Fruit fly (Drosophila melanogaster) whole organism, wandering third instar larva: Measurements from ENCODE around the gene Bx.

Experiments
- Abd-B ChIP-seq: fragments of >200 bp; optimal IDR thresholded peaks from 2 replicates; lab custom pipeline; 2017; ENCODE audit warnings: missing biosample characterization, missing genetic modification characterization
- CG32264 ChIP-seq: fragments of 200-800 bp; sonication (Bioruptor generic); optimal IDR thresholded peaks from 2 replicates; lab custom pipeline; 2016; ENCODE audit warnings: missing biosample characterization, missing genetic modification characterization
- CG9705 ChIP-seq: fragments of 200-800 bp; sonication (Bioruptor generic); optimal IDR thresholded peaks from 2 replicates; lab custom pipeline; 2018; ENCODE audit warnings: missing biosample characterization, mild to moderate bottlenecking, missing genetic modification characterization
- CrebA ChIP-seq: fragments of 200-800 bp; sonication (Bioruptor generic); optimal IDR thresholded peaks from 2 replicates; lab custom pipeline; 2016; ENCODE audit warnings: missing biosample characterization, mild to moderate bottlenecking, missing genetic modification characterization, borderline replicate concordance
- Dfd ChIP-seq: fragments of >200 bp; optimal IDR thresholded peaks from 2 replicates; lab custom pipeline; 2017; ENCODE audit warnings: missing biosample characterization, missing genetic modification characterization
- Dif ChIP-seq: fragments of 200-275, 200-300 bp; sonication (Bioruptor generic); optimal IDR thresholded peaks from 2 replicates; lab custom pipeline; 2018; ENCODE audit warnings: missing biosample characterization, missing genetic modification characterization; ENCODE audit not compliant: partially characterized antibody
- GATAd ChIP-seq: sonication (Bioruptor generic); optimal IDR thresholded peaks from 2 replicates; lab custom pipeline; 2016; ENCODE audit warnings: missing biosample characterization, missing genetic modification characterization
- HLH106 ChIP-seq: fragments of 200-800 bp; optimal IDR thresholded peaks from 3 replicates; lab custom pipeline; 2019; ENCODE audit warnings: missing biosample characterization, mild to moderate bottlenecking, missing genetic modification characterization, moderate library complexity
- Hnf4 ChIP-seq: fragments of 200-800 bp; sonication (Bioruptor generic); optimal IDR thresholded peaks from 2 replicates; lab custom pipeline; 2016; ENCODE audit warnings: missing biosample characterization, mild to moderate bottlenecking, missing genetic modification characterization
- Hr78 ChIP-seq: fragments of >200 bp; optimal IDR thresholded peaks from 2 replicates; lab custom pipeline; 2017; ENCODE audit warnings: missing biosample characterization, missing genetic modification characterization
- Hr83 ChIP-seq: fragments of 200-300 bp; sonication (Bioruptor generic); optimal IDR thresholded peaks from 2 replicates; lab custom pipeline; 2016; ENCODE audit warnings: missing biosample characterization, mild to moderate bottlenecking, missing genetic modification characterization, moderate library complexity; ENCODE audit not compliant: poor library complexity, severe bottlenecking
- Jra ChIP-seq: sonication (Bioruptor generic); optimal IDR thresholded peaks from 2 replicates; lab custom pipeline; 2016; ENCODE audit warnings: missing biosample characterization, missing genetic modification characterization
- Mio ChIP-seq: sonication (Bioruptor generic); optimal IDR thresholded peaks from 2 replicates; lab custom pipeline; 2016; ENCODE audit warnings: missing biosample characterization, missing genetic modification characterization
- Myc ChIP-seq: fragments of >200 bp; optimal IDR thresholded peaks from 2 replicates; lab custom pipeline; 2017
- N ChIP-seq: fragments of >200 bp; optimal IDR thresholded peaks from 2 replicates; lab custom pipeline; 2018; ENCODE audit warnings: missing biosample characterization, missing external identifiers, missing genetic modification characterization
- OdsH ChIP-seq: fragments of 200-800 bp; sonication (Bioruptor generic); optimal IDR thresholded peaks from 2 replicates; lab custom pipeline; 2016; ENCODE audit warnings: missing biosample characterization, mild to moderate bottlenecking, missing genetic modification characterization
- Rel ChIP-seq, 2 experiments: fragments of 200-800 bp; sonication (Bioruptor generic) in 1 of 2; optimal IDR thresholded peaks; 2 replicates in 1 of 2; 3 replicates in 1 of 2; lab custom pipeline; 2016 to 2019; ENCODE audit warnings: mild to moderate bottlenecking in 2 of 2, missing biosample characterization in 2 of 2, missing genetic modification characterization in 2 of 2, moderate library complexity in 1 of 2
- Sp1 ChIP-seq: fragments of 200-800 bp; sonication (Bioruptor generic); optimal IDR thresholded peaks from 3 replicates; lab custom pipeline; 2019; ENCODE audit warnings: missing biosample characterization, mild to moderate bottlenecking, missing genetic modification characterization, moderate library complexity
- Vsx2 ChIP-seq: fragments of 200-300, 225-300 bp; sonication (Bioruptor generic); optimal IDR thresholded peaks from 2 replicates; lab custom pipeline; 2018; ENCODE audit warnings: missing biosample characterization, missing genetic modification characterization; ENCODE audit not compliant: partially characterized antibody
- br ChIP-seq: fragments of 200-800 bp; sonication (Bioruptor generic); optimal IDR thresholded peaks from 2 replicates; lab custom pipeline; 2016; ENCODE audit warnings: missing biosample characterization, missing genetic modification characterization
- brk ChIP-seq: fragments of 200-800 bp; sonication (Bioruptor generic); optimal IDR thresholded peaks from 2 replicates; lab custom pipeline; 2016; ENCODE audit warnings: missing biosample characterization, mild to moderate bottlenecking, missing genetic modification characterization
- dl ChIP-seq, 2 experiments: fragments of 175-275, 200-275 bp in 1 of 2; fragments of 200-275 bp in 1 of 2; sonication (Bioruptor generic); optimal IDR thresholded peaks; lab custom pipeline; 2018; ENCODE audit warnings: mild to moderate bottlenecking in 2 of 2, missing biosample characterization in 2 of 2, missing genetic modification characterization in 2 of 2, moderate library complexity in 2 of 2; ENCODE audit not compliant: partially characterized antibody in 2 of 2, insufficient read depth in 1 of 2
- dmrt93B ChIP-seq: fragments of 200-800 bp; sonication (Bioruptor generic); optimal IDR thresholded peaks from 2 replicates; lab custom pipeline; 2018; ENCODE audit warnings: missing biosample characterization, mild to moderate bottlenecking, missing genetic modification characterization
- dsf ChIP-seq: sonication (Bioruptor generic); optimal IDR thresholded peaks from 2 replicates; lab custom pipeline; 2016; ENCODE audit warnings: missing biosample characterization, missing genetic modification characterization, borderline replicate concordance
- ey ChIP-seq: fragments of 200-800 bp; sonication (Bioruptor generic); optimal IDR thresholded peaks from 2 replicates; lab custom pipeline; 2016; ENCODE audit warnings: missing biosample characterization, missing genetic modification characterization
- foxo ChIP-seq, 2 experiments: fragments of 200-800 bp; sonication (Bioruptor generic); optimal IDR thresholded peaks; 2 replicates in 1 of 2; 3 replicates in 1 of 2; lab custom pipeline; 2016 to 2017; ENCODE audit warnings: missing biosample characterization in 2 of 2, missing genetic modification characterization in 2 of 2
- fru ChIP-seq: fragments of 200-800 bp; sonication (Bioruptor generic); optimal IDR thresholded peaks from 3 replicates; lab custom pipeline; 2016; ENCODE audit warnings: missing biosample characterization, mild to moderate bottlenecking, missing genetic modification characterization
- h ChIP-seq: fragments of 200-800 bp; sonication (Bioruptor generic); optimal IDR thresholded peaks from 3 replicates; lab custom pipeline; 2016; ENCODE audit warnings: missing biosample characterization, mild to moderate bottlenecking, missing genetic modification characterization
- jim ChIP-seq: fragments of 175-275, 200-325 bp; sonication (Bioruptor generic); optimal IDR thresholded peaks from 2 replicates; lab custom pipeline; 2016; ENCODE audit warnings: missing biosample characterization, mild to moderate bottlenecking, missing genetic modification characterization
- lola ChIP-seq: fragments of >200 bp; optimal IDR thresholded peaks from 2 replicates; lab custom pipeline; 2017; ENCODE audit warnings: missing biosample characterization, missing genetic modification characterization
- pan ChIP-seq: fragments of >200 bp; optimal IDR thresholded peaks from 2 replicates; lab custom pipeline; 2017
- psq ChIP-seq: fragments of 200-800 bp; sonication (Bioruptor generic); optimal IDR thresholded peaks from 3 replicates; lab custom pipeline; 2017; ENCODE audit warnings: missing biosample characterization, mild to moderate bottlenecking, missing genetic modification characterization, moderate library complexity
- rgr ChIP-seq: fragments of 200-800 bp; sonication (Bioruptor generic); optimal IDR thresholded peaks from 3 replicates; lab custom pipeline; 2016; ENCODE audit warnings: missing biosample characterization, mild to moderate bottlenecking, missing genetic modification characterization
- sage ChIP-seq: fragments of 200-800 bp; sonication (Bioruptor generic); optimal IDR thresholded peaks from 2 replicates; lab custom pipeline; 2016; ENCODE audit warnings: missing biosample characterization, mild to moderate bottlenecking, missing genetic modification characterization
- sv ChIP-seq: fragments of 200-800 bp; sonication (Bioruptor generic); optimal IDR thresholded peaks from 3 replicates; lab custom pipeline; 2016; ENCODE audit warnings: missing biosample characterization, missing genetic modification characterization
- tai ChIP-seq: sonication (Bioruptor generic); optimal IDR thresholded peaks from 2 replicates; lab custom pipeline; 2016; ENCODE audit warnings: missing biosample characterization, missing genetic modification characterization
- usp ChIP-seq: fragments of >200 bp; optimal IDR thresholded peaks from 2 replicates; lab custom pipeline; 2017; ENCODE audit warnings: missing biosample characterization, missing genetic modification characterization
- woc ChIP-seq: sonication (Bioruptor generic); optimal IDR thresholded peaks from 2 replicates; lab custom pipeline; 2016; ENCODE audit warnings: missing biosample characterization, mild to moderate bottlenecking, missing genetic modification characterization

Bx gene

dm6 chrX:18545157-18545556 is 29.9 kb downstream of the Bx start:
- TF ChIP-seq dsf (GFP tag; lab: Kevin White, UChicago) (no peak), Hr78 (GFP tag; lab: Kevin White, UChicago) (no peak), h (GFP tag; lab: Kevin White, UChicago) (no peak), lola (GFP tag; lab: Kevin White, UChicago) (no peak), OdsH (GFP tag; lab: Kevin White, UChicago) (no peak), foxo (GFP tag; optimal IDR thresholded peaks at IDR 0.05; lab: Kevin White, UChicago) (no peak), GATAd (GFP tag; lab: Kevin White, UChicago) (no peak), sage (GFP tag; lab: Kevin White, UChicago) (no peak), tai (GFP tag; lab: Kevin White, UChicago) (no peak), Dif (GFP tag; lab: Kevin White, UChicago) (no peak), HLH106 (tag; lab: Kevin White, UChicago) (no peak), Hnf4 (GFP tag; lab: Kevin White, UChicago) (no peak), Jra (no peak), N (GFP tag; lab: Kevin White, UChicago) (no peak), usp (GFP tag; lab: Kevin White, UChicago) (no peak), CG9705 (GFP tag; lab: Kevin White, UChicago) (no peak), Sp1 (GFP tag; lab: Kevin White, UChicago) (no peak), br (GFP tag; lab: Kevin White, UChicago) (no peak), Mio (no peak), Myc (no peak)
- TF ChIP-seq, all 38 proteins: peak for 0

- TF ChIP-seq HLH106 (tag; lab: Kevin White, UChicago) (peak; percentile 85), br (GFP tag; lab: Kevin White, UChicago) (peak; percentile 75), Abd-B (GFP tag; lab: Kevin White, UChicago) (no peak), Hr78 (GFP tag; lab: Kevin White, UChicago) (no peak), fru (peak; percentile 76), sv (peak; percentile 70), OdsH (GFP tag; lab: Kevin White, UChicago) (peak; percentile 76), Myc (no peak), woc (peak; percentile 48), ey (peak; percentile 86), rgr (GFP tag; lab: Kevin White, UChicago) (peak; percentile 83), CG32264 (GFP tag; lab: Kevin White, UChicago) (peak; percentile 18), dmrt93B (peak; percentile 62), psq (GFP tag; lab: Kevin White, UChicago) (peak; percentile 49), Mio (no peak), CG9705 (GFP tag; lab: Kevin White, UChicago) (peak; percentile 16), brk (GFP tag; lab: Kevin White, UChicago) (peak; percentile 27), Jra (no peak), sage (GFP tag; lab: Kevin White, UChicago) (no peak), Dif (GFP tag; lab: Kevin White, UChicago) (no peak), foxo (GFP tag; optimal IDR thresholded peaks at IDR 0.05; lab: Kevin White, UChicago) (peak; percentile 37 to 80), usp (GFP tag; lab: Kevin White, UChicago) (no peak), Dfd (no peak), Vsx2 (no peak), N (GFP tag; lab: Kevin White, UChicago) (no peak), tai (GFP tag; lab: Kevin White, UChicago) (peak; percentile 48), GATAd (GFP tag; lab: Kevin White, UChicago) (no peak), lola (GFP tag; lab: Kevin White, UChicago) (no peak), dl (GFP tag; optimal IDR thresholded peaks at IDR 0.05; lab: Kevin White, UChicago; ENCODE audit: insufficient read depth in 1 of 2, partially characterized antibody in 2 of 2) (no peak), Hnf4 (GFP tag; lab: Kevin White, UChicago) (peak; percentile 73), h (GFP tag; lab: Kevin White, UChicago) (peak; percentile 81), dsf (GFP tag; lab: Kevin White, UChicago) (no peak), Sp1 (GFP tag; lab: Kevin White, UChicago) (peak; percentile 73), Rel (GFP tag; optimal IDR thresholded peaks at IDR 0.05; lab: Kevin White, UChicago) (no peak), Rel (tag; optimal IDR thresholded peaks at IDR 0.05; lab: Kevin White, UChicago) (peak; percentile 24), Hr83 (GFP tag; lab: Kevin White, UChicago) (no peak), CrebA (no peak), pan (lab: Kevin White, UChicago) (no peak), jim (GFP tag; lab: Kevin White, UChicago) (no peak)
Measured at dm6 chrX:18546785-18547184, 31.6 kb downstream of the Bx start.
